Worm (Caenorhabditis elegans) whole organism, mixed stage, embryonic: ENCODE results near the gene srdh-1.

Source experiments
- M03D4.4 ChIP-seq: sonication (generic microtip); optimal IDR thresholded peaks from 2 replicates; lab custom pipeline; 2017; ENCODE audit warnings: mild to moderate bottlenecking, missing genetic modification characterization, missing compliant biosample characterization
- bed-3 ChIP-seq: fragments of 200-800 bp; sonication (Bioruptor generic); optimal IDR thresholded peaks from 3 replicates; lab custom pipeline; 2018; ENCODE audit warnings: mild to moderate bottlenecking, missing genetic modification characterization, moderate library complexity, missing compliant biosample characterization
- blmp-1 ChIP-seq: fragments of 150-350 bp; optimal IDR thresholded peaks from 2 replicates; lab custom pipeline; 2014; ENCODE audit warnings: missing biosample characterization, missing genetic modification characterization
- ceh-39 ChIP-seq: fragments of 150-350 bp; optimal IDR thresholded peaks from 2 replicates; lab custom pipeline; 2014; ENCODE audit warnings: missing biosample characterization, missing genetic modification characterization
- ceh-43 ChIP-seq: fragments of 200-800 bp; sonication (Bioruptor generic); optimal IDR thresholded peaks from 2 replicates; lab custom pipeline; 2018; ENCODE audit warnings: mild to moderate bottlenecking, missing genetic modification characterization, moderate library complexity, missing compliant biosample characterization
- ceh-83 ChIP-seq: fragments of 200-800 bp; sonication (Bioruptor generic); optimal IDR thresholded peaks from 2 replicates; lab custom pipeline; 2018; ENCODE audit warnings: mild to moderate bottlenecking, missing genetic modification characterization, missing compliant biosample characterization
- ces-1 ChIP-seq: fragments of 150-350 bp; optimal IDR thresholded peaks from 2 replicates; lab custom pipeline; 2014; ENCODE audit warnings: missing biosample characterization, missing genetic modification reagents, missing genetic modification characterization
- cnd-1 ChIP-seq: fragments of 200-800 bp; sonication (Bioruptor generic); optimal IDR thresholded peaks from 2 replicates; lab custom pipeline; 2018; ENCODE audit warnings: mild to moderate bottlenecking, missing genetic modification characterization, missing compliant biosample characterization
- drap-1 ChIP-seq: fragments of 200-800 bp; sonication (Bioruptor generic); optimal IDR thresholded peaks from 3 replicates; lab custom pipeline; 2018; ENCODE audit warnings: mild to moderate bottlenecking, missing genetic modification characterization, missing compliant biosample characterization
- elt-1 ChIP-seq: sonication (generic microtip); optimal IDR thresholded peaks from 2 replicates; lab custom pipeline; 2017; ENCODE audit warnings: missing genetic modification characterization, mild to moderate bottlenecking, missing compliant biosample characterization, antibody characterized with exemption, moderate library complexity, borderline replicate concordance; ENCODE audit not compliant: insufficient read depth
- elt-3 ChIP-seq: fragments of 150-350 bp; optimal IDR thresholded peaks from 2 replicates; lab custom pipeline; 2014; ENCODE audit warnings: missing biosample characterization, missing genetic modification characterization
- flh-1 ChIP-seq: fragments of 200-800 bp; sonication (Bioruptor generic); optimal IDR thresholded peaks from 2 replicates; lab custom pipeline; 2018; ENCODE audit warnings: mild to moderate bottlenecking, missing genetic modification characterization, moderate library complexity, missing compliant biosample characterization
- ham-2 ChIP-seq: fragments of 200-800 bp; sonication (Bioruptor generic); optimal IDR thresholded peaks from 2 replicates; lab custom pipeline; 2018; ENCODE audit warnings: mild to moderate bottlenecking, missing genetic modification characterization, missing compliant biosample characterization
- hlh-1 ChIP-seq: fragments of 150-350 bp; optimal IDR thresholded peaks from 2 replicates; lab custom pipeline; 2014; ENCODE audit warnings: missing biosample characterization, missing genetic modification reagents, missing genetic modification characterization
- lin-13 ChIP-seq: fragments of 150-350 bp; optimal IDR thresholded peaks from 2 replicates; lab custom pipeline; 2014; ENCODE audit warnings: missing biosample characterization, missing genetic modification characterization
- lsy-2 ChIP-seq: fragments of 150-350 bp; optimal IDR thresholded peaks from 2 replicates; lab custom pipeline; 2014; ENCODE audit warnings: missing biosample characterization, missing genetic modification characterization
- mab-5 ChIP-seq: fragments of 150-350 bp; optimal IDR thresholded peaks from 2 replicates; lab custom pipeline; 2014; ENCODE audit warnings: missing biosample characterization, missing genetic modification characterization
- mep-1 ChIP-seq: fragments of 150-350 bp; optimal IDR thresholded peaks from 2 replicates; lab custom pipeline; 2017; ENCODE audit warnings: missing biosample characterization, missing genetic modification reagents, missing genetic modification characterization, inconsistent platforms
- mls-2 ChIP-seq: sonication (generic microtip); optimal IDR thresholded peaks from 2 replicates; lab custom pipeline; 2016; ENCODE audit warnings: mild to moderate bottlenecking, missing genetic modification characterization, moderate library complexity, missing compliant biosample characterization
- nhr-12 ChIP-seq: fragments of 150-350 bp; optimal IDR thresholded peaks from 2 replicates; lab custom pipeline; 2014; ENCODE audit warnings: missing biosample characterization, missing genetic modification characterization
- nhr-2 ChIP-seq: fragments of 150-350 bp; optimal IDR thresholded peaks from 2 replicates; lab custom pipeline; 2014; ENCODE audit warnings: missing biosample characterization, missing genetic modification characterization
- nhr-237 ChIP-seq: fragments of 150-350 bp; optimal IDR thresholded peaks from 2 replicates; lab custom pipeline; 2014; ENCODE audit warnings: missing biosample characterization, missing genetic modification characterization
- nhr-28 ChIP-seq: fragments of 150-350 bp; optimal IDR thresholded peaks from 2 replicates; lab custom pipeline; 2014; ENCODE audit warnings: missing biosample characterization, missing genetic modification characterization
- sem-2 ChIP-seq: fragments of 200-800 bp; sonication (Bioruptor generic); optimal IDR thresholded peaks from 2 replicates; lab custom pipeline; 2018; ENCODE audit warnings: mild to moderate bottlenecking, missing genetic modification characterization, missing compliant biosample characterization
- snpc-4 ChIP-seq: fragments of 150-350 bp; optimal IDR thresholded peaks from 2 replicates; lab custom pipeline; 2014; ENCODE audit warnings: missing biosample characterization, missing genetic modification characterization
- sptf-1 ChIP-seq: sonication (generic microtip); optimal IDR thresholded peaks from 2 replicates; lab custom pipeline; 2017; ENCODE audit warnings: mild to moderate bottlenecking, missing genetic modification characterization, moderate library complexity, missing compliant biosample characterization
- tbx-8 ChIP-seq: fragments of 200-800 bp; sonication (Bioruptor generic); optimal IDR thresholded peaks from 2 replicates; lab custom pipeline; 2018; ENCODE audit warnings: mild to moderate bottlenecking, missing genetic modification characterization, moderate library complexity, missing compliant biosample characterization
- unc-120 ChIP-seq: sonication (generic microtip); optimal IDR thresholded peaks from 2 replicates; lab custom pipeline; 2017; ENCODE audit warnings: missing genetic modification characterization, missing compliant biosample characterization; ENCODE audit not compliant: poor library complexity, severe bottlenecking
- unc-39 ChIP-seq: fragments of 150-350 bp; optimal IDR thresholded peaks from 2 replicates; lab custom pipeline; 2014; ENCODE audit warnings: missing biosample characterization, missing genetic modification characterization
- unc-62 ChIP-seq: fragments of 150-350 bp; optimal IDR thresholded peaks from 2 replicates; lab custom pipeline; 2014; ENCODE audit warnings: missing biosample characterization, missing genetic modification reagents, missing genetic modification characterization
- ztf-11 ChIP-seq: fragments of 150-350 bp; optimal IDR thresholded peaks from 2 replicates; lab custom pipeline; 2014; ENCODE audit warnings: missing biosample characterization, missing genetic modification characterization

srdh-1 gene

ce11 chrII:8220267-8220666 lies 44.2 kb upstream of the srdh-1 start:
- TF ChIP-seq nhr-12 (tag; lab: Kevin White, UChicago) (no peak), unc-39 (tag; lab: Kevin White, UChicago) (no peak), mep-1 (tag; lab: Kevin White, UChicago) (no peak), drap-1 (GFP tag; lab: Kevin White, UChicago) (no peak), lsy-2 (tag; lab: Kevin White, UChicago) (no peak), ceh-39 (no peak), ces-1 (GFP tag; lab: Kevin White, UChicago) (no peak), elt-3 (tag; lab: Kevin White, UChicago) (no peak), tbx-8 (GFP tag; lab: Kevin White, UChicago) (no peak), nhr-2 (tag; lab: Kevin White, UChicago) (no peak), sptf-1 (tag; lab: Kevin White, UChicago) (no peak), blmp-1 (tag; lab: Kevin White, UChicago) (no peak), elt-1 (tag; lab: Kevin White, UChicago) (no peak), sem-2 (no peak), nhr-28 (tag; lab: Kevin White, UChicago) (no peak), cnd-1 (tag; lab: Kevin White, UChicago) (no peak), ceh-83 (GFP tag; lab: Kevin White, UChicago) (no peak), flh-1 (no peak), snpc-4 (tag; lab: Kevin White, UChicago) (no peak), lin-13 (tag; lab: Kevin White, UChicago) (no peak)
- TF ChIP-seq, all 35 proteins: peak for 0

DNA sequence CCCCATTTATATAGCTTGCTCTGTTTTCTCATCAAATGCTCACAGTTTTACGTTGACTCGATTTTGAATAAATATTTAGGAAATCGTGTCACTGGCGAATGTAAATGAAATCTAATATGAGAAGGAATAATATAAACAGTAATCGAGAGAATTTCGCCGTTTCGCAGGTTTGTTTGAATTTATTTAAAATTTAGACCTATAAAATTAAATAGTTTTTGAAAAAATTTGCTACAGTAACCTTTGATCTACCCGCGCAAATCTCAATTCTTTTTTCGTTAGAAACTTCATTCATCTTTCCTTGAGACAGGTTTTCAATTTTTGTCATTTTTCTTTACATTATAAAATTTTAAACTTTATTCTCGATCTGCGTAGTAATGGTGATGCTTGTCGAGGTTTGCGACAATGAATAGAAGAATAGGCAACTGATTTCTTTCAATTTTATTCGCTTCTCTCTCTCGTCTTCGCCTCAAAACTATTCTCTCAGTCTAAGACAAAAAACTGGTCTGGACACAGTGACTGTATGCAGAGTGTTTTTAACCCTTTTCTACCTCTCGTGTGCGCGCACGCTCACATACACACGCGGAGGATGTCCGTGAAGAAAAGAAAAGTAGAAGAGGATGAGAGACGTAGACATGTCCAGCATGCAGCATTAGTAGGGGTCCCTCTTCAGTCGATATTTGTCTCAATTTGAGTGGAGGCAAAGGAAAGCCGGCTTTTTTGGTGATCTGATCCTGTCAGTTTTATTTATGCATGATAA lies 42.0 kb upstream of the srdh-1 start, which contains the start of gene dab-1:
Gene dab-1, plus strand, starts transcription at position 78 of the 757 bp plus-strand sequence.
- TF ChIP-seq ceh-39 (peak; percentile 62), sptf-1 (tag; lab: Kevin White, UChicago) (peak; percentile 49), bed-3 (GFP tag; lab: Kevin White, UChicago) (no peak), drap-1 (GFP tag; lab: Kevin White, UChicago) (peak; percentile 8), M03D4.4 (tag; lab: Kevin White, UChicago) (no peak), mep-1 (tag; lab: Kevin White, UChicago) (peak; percentile 38), sem-2 (peak; percentile 45), unc-62 (GFP tag; lab: Kevin White, UChicago) (no peak), nhr-237 (tag; lab: Kevin White, UChicago) (peak; percentile 18), ham-2 (GFP tag; lab: Kevin White, UChicago) (peak; percentile 41), nhr-2 (tag; lab: Kevin White, UChicago) (peak; percentile 42)
- TF ChIP-seq, all 35 proteins: peak for 8

- TF ChIP-seq sem-2 (no peak), ces-1 (GFP tag; lab: Kevin White, UChicago) (no peak), mls-2 (tag; lab: Kevin White, UChicago) (peak; percentile 19), nhr-2 (tag; lab: Kevin White, UChicago) (no peak), M03D4.4 (tag; lab: Kevin White, UChicago) (no peak), lsy-2 (tag; lab: Kevin White, UChicago) (no peak), elt-1 (tag; lab: Kevin White, UChicago) (no peak), ham-2 (GFP tag; lab: Kevin White, UChicago) (peak; percentile 28), snpc-4 (tag; lab: Kevin White, UChicago) (no peak), nhr-28 (tag; lab: Kevin White, UChicago) (no peak), ceh-43 (peak; percentile 60), lin-13 (tag; lab: Kevin White, UChicago) (no peak), mab-5 (no peak), elt-3 (tag; lab: Kevin White, UChicago) (no peak), ztf-11 (tag; lab: Kevin White, UChicago) (no peak), ceh-39 (no peak), sptf-1 (tag; lab: Kevin White, UChicago) (no peak), hlh-1 (tag; lab: Kevin White, UChicago) (no peak), ceh-83 (GFP tag; lab: Kevin White, UChicago) (no peak), unc-120 (no peak), tbx-8 (GFP tag; lab: Kevin White, UChicago) (no peak), bed-3 (GFP tag; lab: Kevin White, UChicago) (no peak), cnd-1 (tag; lab: Kevin White, UChicago) (no peak), nhr-12 (tag; lab: Kevin White, UChicago) (no peak), flh-1 (no peak)
Measured at ce11 chrII:8223422-8223821, 41.0 kb upstream of the srdh-1 start.
